Worm (Caenorhabditis elegans) whole organism, young adult: ENCODE measurements around the gene F13D12.5.

Experiments used
- B0336.3 ChIP-seq: fragments of 200-800 bp; sonication (Bioruptor generic); IDR thresholded peaks from 2 replicates; pipeline ENCODE4 v1.3.6; 2022; ENCODE audit warnings: missing genetic modification characterization, missing compliant biosample characterization
- C17E4.6 ChIP-seq: fragments of 200-800 bp; sonication (Bioruptor generic); IDR thresholded peaks from 2 replicates; pipeline ENCODE4 v1.3.6; 2022; ENCODE audit warnings: missing genetic modification reagents, missing genetic modification characterization, missing compliant biosample characterization
- D2030.7 ChIP-seq: fragments of 200-800 bp; sonication (Bioruptor generic); IDR thresholded peaks from 2 replicates; pipeline ENCODE4 v1.3.6; 2022; ENCODE audit warnings: missing genetic modification reagents, missing genetic modification characterization, missing compliant biosample characterization
- F22D6.2 ChIP-seq: sonication (generic microtip); optimal IDR thresholded peaks from 2 replicates; lab custom pipeline; 2016; ENCODE audit warnings: mild to moderate bottlenecking, missing genetic modification characterization, missing compliant biosample characterization
- F33H1.4 ChIP-seq: fragments of 200-800 bp; sonication (Bioruptor generic); IDR thresholded peaks from 2 replicates; pipeline ENCODE4 v1.3.6; 2022; ENCODE audit warnings: missing genetic modification reagents, missing genetic modification characterization, missing compliant biosample characterization
- F57C9.4 ChIP-seq: sonication (generic microtip); optimal IDR thresholded peaks from 2 replicates; lab custom pipeline; 2017; ENCODE audit warnings: mild to moderate bottlenecking, missing genetic modification characterization, missing compliant biosample characterization
- akir-1 ChIP-seq: fragments of 200-800 bp; sonication (Bioruptor generic); optimal IDR thresholded peaks from 2 replicates; lab custom pipeline; 2018; ENCODE audit warnings: mild to moderate bottlenecking, missing genetic modification characterization, moderate library complexity, missing compliant biosample characterization
- aptf-3 ChIP-seq: fragments of 200-800 bp; sonication (Bioruptor generic); IDR thresholded peaks from 2 replicates; pipeline ENCODE4 v1.3.6; 2022; ENCODE audit warnings: missing genetic modification characterization, missing compliant biosample characterization
- atf-7 ChIP-seq: sonication (generic microtip); optimal IDR thresholded peaks from 2 replicates; lab custom pipeline; 2017; ENCODE audit warnings: mild to moderate bottlenecking, missing genetic modification characterization, missing compliant biosample characterization
- attf-3 ChIP-seq: fragments of 200-800 bp; sonication (Bioruptor generic); conservative IDR thresholded peaks from 2 replicates; pipeline ENCODE4 v1.3.6; 2022; ENCODE audit warnings: missing genetic modification reagents, missing genetic modification characterization, missing compliant biosample characterization
- attf-6 ChIP-seq: fragments of 200-800 bp; sonication (Bioruptor generic); IDR thresholded peaks from 2 replicates; pipeline ENCODE4 v1.3.6; 2022; ENCODE audit warnings: missing genetic modification reagents, missing genetic modification characterization, missing compliant biosample characterization
- ccch-3 ChIP-seq: fragments of 200-800 bp; sonication (Bioruptor generic); optimal IDR thresholded peaks from 2 replicates; lab custom pipeline; 2018; ENCODE audit warnings: mild to moderate bottlenecking, missing genetic modification characterization, missing compliant biosample characterization
- cebp-1 ChIP-seq, 2 experiments: fragments of 200-800 bp in 1 of 2; sonication (Bioruptor generic) in 1 of 2; sonication (generic microtip) in 1 of 2; IDR thresholded peaks in 1 of 2; optimal IDR thresholded peaks in 1 of 2; 2 replicates each; pipeline versions ENCODE4 v1.3.6 to Lab custom; 2017 to 2022; ENCODE audit warnings: missing compliant biosample characterization in 2 of 2, missing genetic modification characterization in 2 of 2, mild to moderate bottlenecking in 1 of 2, missing genetic modification reagents in 1 of 2, moderate library complexity in 1 of 2
- ceh-91 ChIP-seq: fragments of 200-800 bp; sonication (Bioruptor generic); IDR thresholded peaks from 2 replicates; pipeline ENCODE4 v1.3.6; 2022; ENCODE audit warnings: missing genetic modification reagents, missing genetic modification characterization, missing compliant biosample characterization
- dpff-1 ChIP-seq: sonication (generic microtip); optimal IDR thresholded peaks from 2 replicates; lab custom pipeline; 2017; ENCODE audit warnings: mild to moderate bottlenecking, missing genetic modification characterization, missing compliant biosample characterization
- egl-18 ChIP-seq: fragments of 200-800 bp; sonication (Bioruptor generic); IDR thresholded peaks from 2 replicates; pipeline ENCODE4 v1.3.6; 2022; ENCODE audit warnings: missing genetic modification reagents, missing genetic modification characterization, missing compliant biosample characterization
- egl-44 ChIP-seq: fragments of 200-800 bp; sonication (Bioruptor generic); IDR thresholded peaks from 2 replicates; pipeline ENCODE4 v1.3.6; 2022; ENCODE audit warnings: missing genetic modification reagents, missing genetic modification characterization, missing compliant biosample characterization
- egrh-3 ChIP-seq: fragments of 200-800 bp; sonication (Bioruptor generic); IDR thresholded peaks from 2 replicates; pipeline ENCODE4 v1.3.6; 2022; ENCODE audit warnings: missing genetic modification reagents, missing genetic modification characterization, missing compliant biosample characterization
- him-1 ChIP-seq: sonication (generic microtip); optimal IDR thresholded peaks from 2 replicates; lab custom pipeline; 2016; ENCODE audit warnings: missing genotype, missing genetic modification reagents, missing genetic modification characterization, missing compliant biosample characterization
- hlh-12 ChIP-seq: sonication (generic microtip); optimal IDR thresholded peaks from 2 replicates; lab custom pipeline; 2016; ENCODE audit warnings: missing genetic modification characterization, missing compliant biosample characterization
- hlh-26 ChIP-seq: fragments of 200-800 bp; sonication (Bioruptor generic); conservative IDR thresholded peaks from 2 replicates; pipeline ENCODE4 v1.3.6; 2022; ENCODE audit warnings: missing genetic modification reagents, missing genetic modification characterization, missing compliant biosample characterization
- hmg-1.2 ChIP-seq: fragments of 200-800 bp; sonication (Bioruptor generic); IDR thresholded peaks from 2 replicates; pipeline ENCODE4 v1.3.6; 2022; ENCODE audit warnings: missing genetic modification reagents, missing genetic modification characterization, missing compliant biosample characterization
- hsf-1 ChIP-seq: fragments of 200-800 bp; sonication (Bioruptor generic); IDR thresholded peaks from 2 replicates; pipeline ENCODE4 v1.3.6; 2022; ENCODE audit warnings: missing genetic modification reagents, missing genetic modification characterization, missing compliant biosample characterization
- lir-1 ChIP-seq: fragments of 200-800 bp; sonication (Bioruptor generic); conservative IDR thresholded peaks from 2 replicates; pipeline ENCODE4 v1.3.6; 2022; ENCODE audit warnings: missing genetic modification reagents, missing genetic modification characterization, missing compliant biosample characterization
- madf-3 ChIP-seq: fragments of 200-800 bp; sonication (Bioruptor generic); IDR thresholded peaks from 2 replicates; pipeline ENCODE4 v1.3.6; 2022; ENCODE audit warnings: missing genetic modification reagents, missing genetic modification characterization, missing compliant biosample characterization
- madf-6 ChIP-seq: fragments of 200-800 bp; sonication (Bioruptor generic); IDR thresholded peaks from 2 replicates; pipeline ENCODE4 v1.3.6; 2022; ENCODE audit warnings: missing genetic modification reagents, missing genetic modification characterization, missing compliant biosample characterization
- madf-8 ChIP-seq: fragments of 200-800 bp; sonication (Bioruptor generic); conservative IDR thresholded peaks from 2 replicates; pipeline ENCODE4 v1.3.6; 2022; ENCODE audit warnings: missing genetic modification reagents, missing genetic modification characterization, missing compliant biosample characterization
- mxl-1 ChIP-seq: sonication (generic microtip); optimal IDR thresholded peaks from 2 replicates; lab custom pipeline; 2016; ENCODE audit warnings: missing genetic modification characterization, missing compliant biosample characterization
- nhr-179 ChIP-seq: sonication (generic microtip); optimal IDR thresholded peaks from 2 replicates; lab custom pipeline; 2016; ENCODE audit warnings: mild to moderate bottlenecking, missing genetic modification characterization, missing compliant biosample characterization
- pbrm-1 ChIP-seq: fragments of 200-800 bp; sonication (Bioruptor generic); IDR thresholded peaks from 2 replicates; pipeline ENCODE4 v1.3.6; 2022; ENCODE audit warnings: missing genetic modification reagents, missing genetic modification characterization, missing compliant biosample characterization
- pha-4 ChIP-seq: fragments of 150-350 bp; sonication (generic microtip); optimal IDR thresholded peaks from 2 replicates; lab custom pipeline; 2014; ENCODE audit warnings: missing biosample characterization, missing genetic modification reagents, missing genetic modification characterization
- rec-8 ChIP-seq, 2 experiments: sonication (generic microtip); optimal IDR thresholded peaks; 2 replicates each; lab custom pipeline; 2016; ENCODE audit warnings: mild to moderate bottlenecking in 2 of 2, missing genetic modification characterization in 2 of 2, missing genetic modification reagents in 2 of 2, missing genotype in 2 of 2, missing biosample characterization in 1 of 2, missing compliant biosample characterization in 1 of 2, moderate library complexity in 1 of 2
- repo-1 ChIP-seq: sonication (generic microtip); optimal IDR thresholded peaks from 2 replicates; lab custom pipeline; 2017; ENCODE audit warnings: mild to moderate bottlenecking, missing genetic modification characterization, missing compliant biosample characterization
- snpc-1.1 ChIP-seq: sonication (generic microtip); optimal IDR thresholded peaks from 2 replicates; lab custom pipeline; 2017; ENCODE audit warnings: missing genetic modification characterization, mild to moderate bottlenecking, missing compliant biosample characterization, antibody characterized with exemption, moderate library complexity, missing genotype, missing genetic modification reagents; ENCODE audit not compliant: insufficient read depth
- snpc-3.4 ChIP-seq: sonication (generic microtip); optimal IDR thresholded peaks from 2 replicates; lab custom pipeline; 2017; ENCODE audit warnings: missing genetic modification characterization, mild to moderate bottlenecking, missing compliant biosample characterization, antibody characterized with exemption, moderate library complexity, missing genotype, missing genetic modification reagents
- snpc-4 ChIP-seq, 5 experiments: fragments of 150-350 bp in 1 of 5; sonication (generic microtip) in 4 of 5; optimal IDR thresholded peaks; 2 replicates each; lab custom pipeline; 2014 to 2018; ENCODE audit warnings: missing genetic modification characterization in 5 of 5, missing biosample characterization in 3 of 5, antibody characterized with exemption in 2 of 5, mild to moderate bottlenecking in 2 of 5, missing compliant biosample characterization in 2 of 5, missing genotype in 2 of 5, moderate library complexity in 2 of 5, missing genetic modification reagents in 1 of 5
- somi-1 ChIP-seq: fragments of 200-800 bp; sonication (Bioruptor generic); optimal IDR thresholded peaks from 2 replicates; lab custom pipeline; 2018; ENCODE audit warnings: mild to moderate bottlenecking, missing genetic modification characterization, missing compliant biosample characterization
- sptf-2 ChIP-seq: fragments of 200-800 bp; sonication (Bioruptor generic); optimal IDR thresholded peaks from 2 replicates; lab custom pipeline; 2018; ENCODE audit warnings: mild to moderate bottlenecking, missing genetic modification characterization, missing compliant biosample characterization
- zfh-2 ChIP-seq: fragments of 200-800 bp; sonication (Bioruptor generic); conservative IDR thresholded peaks from 2 replicates; pipeline ENCODE4 v1.3.6; 2022; ENCODE audit warnings: missing genetic modification reagents, missing genetic modification characterization, missing compliant biosample characterization
- ztf-22 ChIP-seq: fragments of 200-800 bp; sonication (Bioruptor generic); optimal IDR thresholded peaks from 2 replicates; lab custom pipeline; 2018; ENCODE audit warnings: mild to moderate bottlenecking, missing genetic modification characterization, moderate library complexity, missing compliant biosample characterization
- ztf-3 ChIP-seq: fragments of 200-800 bp; sonication (Bioruptor generic); optimal IDR thresholded peaks from 2 replicates; lab custom pipeline; 2018; ENCODE audit warnings: mild to moderate bottlenecking, missing genetic modification characterization, missing compliant biosample characterization

Gene F13D12.5

ce11 chrII:11710771-11711170 is 15.8 kb upstream of the F13D12.5 start:
- no peak for TF ChIP-seq D2030.7
- TF ChIP-seq hlh-26 (GFP tag; lab: Robert Waterston, UW) = no peak
- no peak for TF ChIP-seq ccch-3 (GFP tag; lab: Kevin White, UChicago)

- TF ChIP-seq hlh-12 (tag; lab: Kevin White, UChicago) = no peak
- TF ChIP-seq somi-1 = peak; percentile 47
- no peak for TF ChIP-seq egl-44 (GFP tag; lab: Robert Waterston, UW)
- TF ChIP-seq madf-8 (GFP tag; lab: Robert Waterston, UW) = no peak
- TF ChIP-seq zfh-2 (GFP tag; lab: Robert Waterston, UW) = peak; percentile 75
- TF ChIP-seq madf-3 = no peak
- TF ChIP-seq cebp-1 (GFP tag; IDR thresholded peaks at IDR 0.05; lab: Robert Waterston, UW) = no peak
- peak; percentile 6 for TF ChIP-seq cebp-1 (tag; optimal IDR thresholded peaks at IDR 0.05; lab: Kevin White, UChicago)
- TF ChIP-seq aptf-3 (GFP tag; lab: Robert Waterston, UW) = no peak
- no peak for TF ChIP-seq ceh-91 (GFP tag; lab: Robert Waterston, UW)
- TF ChIP-seq rec-8 (tag; optimal IDR thresholded peaks at IDR 0.05; lab: Kevin White, UChicago) = no peak
Observed at ce11 chrII:11713569-11713968, 13.0 kb upstream of the F13D12.5 start, which contains the start of gene F13D12.10. Gene F13D12.10, plus strand, starts transcription at chrII:11713799.

DNA sequence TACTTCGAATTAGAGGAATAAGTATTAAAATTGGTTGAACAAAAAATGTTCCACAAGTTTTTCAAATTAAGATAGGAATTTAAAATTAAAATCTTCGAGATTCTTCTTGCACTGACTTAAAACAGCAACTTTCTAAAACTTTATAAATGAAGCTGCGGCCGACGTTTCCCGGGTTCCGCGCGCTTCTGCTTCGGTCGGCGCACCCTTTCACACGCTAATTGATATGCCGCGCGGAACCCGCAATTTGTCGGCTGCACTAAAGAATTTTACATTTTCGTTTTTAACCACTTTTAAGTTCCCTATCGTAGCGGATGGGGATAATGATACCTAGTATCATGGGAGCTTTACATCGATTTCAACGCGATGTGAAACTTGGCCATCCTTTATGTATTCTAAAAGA is 11.9 kb upstream of the F13D12.5 start:
- TF ChIP-seq madf-6 (GFP tag; lab: Robert Waterston, UW) = peak; percentile 6; the same call in 1 of the 2 replicates
- TF ChIP-seq atf-7 (tag; lab: Kevin White, UChicago) = no peak
- TF ChIP-seq him-1 (tag; lab: Kevin White, UChicago) = no peak
- TF ChIP-seq mxl-1 = no peak
- TF ChIP-seq nhr-179 (tag; lab: Kevin White, UChicago) = no peak
- TF ChIP-seq lir-1 = no peak
- TF ChIP-seq hlh-26 (GFP tag; lab: Robert Waterston, UW) = no peak
- TF ChIP-seq F33H1.4 (GFP tag; lab: Robert Waterston, UW) = no peak
- TF ChIP-seq attf-6 (GFP tag; lab: Robert Waterston, UW) = no peak
- TF ChIP-seq dpff-1 (tag; lab: Kevin White, UChicago) = no peak
- TF ChIP-seq pha-4 (tag; lab: Kevin White, UChicago) = no peak
- peak; percentile 84 for TF ChIP-seq snpc-1.1 (tag; lab: Kevin White, UChicago)
- TF ChIP-seq akir-1 (GFP tag; lab: Kevin White, UChicago) = no peak
- TF ChIP-seq cebp-1 (GFP tag; IDR thresholded peaks at IDR 0.05; lab: Robert Waterston, UW) = no peak
- TF ChIP-seq cebp-1 (tag; optimal IDR thresholded peaks at IDR 0.05; lab: Kevin White, UChicago) = no peak
- TF ChIP-seq B0336.3 (GFP tag; lab: Robert Waterston, UW) = no peak
- no peak for TF ChIP-seq repo-1 (tag; lab: Kevin White, UChicago)
- no peak for TF ChIP-seq ztf-22 (GFP tag; lab: Kevin White, UChicago)
- TF ChIP-seq ztf-3 = no peak
- no peak for TF ChIP-seq attf-3 (GFP tag; lab: Robert Waterston, UW)
- TF ChIP-seq egrh-3 (GFP tag; lab: Robert Waterston, UW) = no peak
- no peak for TF ChIP-seq hsf-1
- TF ChIP-seq madf-3 = no peak
- peak; percentile 79 for TF ChIP-seq snpc-4 (GFP tag; optimal IDR thresholded peaks at IDR 0.05; lab: Kevin White, UChicago)
- TF ChIP-seq snpc-4 (tag; optimal IDR thresholded peaks at IDR 0.05; lab: Kevin White, UChicago) = peak; percentile 57 to 96 (median 88)
- no peak for TF ChIP-seq pbrm-1 (GFP tag; lab: Robert Waterston, UW)
- TF ChIP-seq egl-18 (GFP tag; lab: Robert Waterston, UW) = no peak
- TF ChIP-seq F22D6.2 (tag; lab: Kevin White, UChicago) = no peak
- peak; percentile 33 for TF ChIP-seq snpc-3.4 (tag; lab: Kevin White, UChicago)
- TF ChIP-seq sptf-2 (GFP tag; lab: Kevin White, UChicago) = no peak
- TF ChIP-seq C17E4.6 (GFP tag; lab: Robert Waterston, UW) = no peak
- TF ChIP-seq hmg-1.2 (GFP tag; lab: Robert Waterston, UW) = peak; percentile 56
- no peak for TF ChIP-seq F57C9.4
